Worm (Caenorhabditis elegans) whole organism, L4 larva: ENCODE measurements around the gene dmsr-15.

Experiments used
- ama-1 ChIP-seq: fragments of 150-350 bp; optimal IDR thresholded peaks from 2 replicates; lab custom pipeline; 2014; ENCODE audit warnings: inconsistent platforms, mixed read lengths
- egl-27 ChIP-seq: sonication (generic microtip); optimal IDR thresholded peaks from 3 replicates; lab custom pipeline; 2017; ENCODE audit warnings: missing biosample characterization, missing genetic modification reagents, missing genetic modification characterization
- lin-13 ChIP-seq: fragments of 150-350 bp; optimal IDR thresholded peaks from 2 replicates; lab custom pipeline; 2014; ENCODE audit warnings: missing biosample characterization, missing genetic modification reagents, missing genetic modification characterization
- lsy-2 ChIP-seq, 2 experiments: fragments of 150-350 bp in 1 of 2; sonication (generic microtip) in 1 of 2; optimal IDR thresholded peaks; 2 replicates each; lab custom pipeline; 2014 to 2017; ENCODE audit warnings: missing biosample characterization in 2 of 2, missing genetic modification characterization in 2 of 2
- nhr-25 ChIP-seq: sonication (generic microtip); optimal IDR thresholded peaks from 2 replicates; lab custom pipeline; 2017; ENCODE audit warnings: missing genetic modification characterization, mild to moderate bottlenecking, missing compliant biosample characterization, antibody characterized with exemption, moderate library complexity, borderline replicate concordance; ENCODE audit not compliant: insufficient read depth
- nhr-28 ChIP-seq: fragments of 150-350 bp; optimal IDR thresholded peaks from 2 replicates; lab custom pipeline; 2014; ENCODE audit warnings: missing biosample characterization, missing genetic modification characterization
- nhr-42 ChIP-seq: fragments of 200-800 bp; sonication (Bioruptor generic); IDR thresholded peaks from 2 replicates; pipeline ENCODE4 v1.3.6; 2022; ENCODE audit warnings: missing genetic modification characterization, missing compliant biosample characterization
- nhr-76 ChIP-seq: fragments of 150-350 bp; optimal IDR thresholded peaks from 2 replicates; lab custom pipeline; 2014; ENCODE audit warnings: missing biosample characterization, missing genetic modification characterization
- pqm-1 ChIP-seq: sonication (generic microtip); optimal IDR thresholded peaks from 2 replicates; lab custom pipeline; 2017; ENCODE audit warnings: missing biosample characterization, missing genetic modification characterization
- saeg-2 ChIP-seq: fragments of 200-800 bp; sonication (Bioruptor generic); IDR thresholded peaks from 2 replicates; pipeline ENCODE4 v1.3.6; 2022; ENCODE audit warnings: missing genetic modification reagents, missing genetic modification characterization, missing compliant biosample characterization
- spr-3 ChIP-seq: fragments of 200-800 bp; sonication (Bioruptor generic); optimal IDR thresholded peaks from 2 replicates; lab custom pipeline; 2018; ENCODE audit warnings: mild to moderate bottlenecking, missing genetic modification characterization, missing compliant biosample characterization
- unc-39 ChIP-seq: sonication (generic microtip); optimal IDR thresholded peaks from 2 replicates; lab custom pipeline; 2017; ENCODE audit warnings: missing biosample characterization, missing genetic modification characterization
- unc-62 ChIP-seq, 3 experiments: fragments of 150-350 bp in 1 of 3; sonication (generic microtip); optimal IDR thresholded peaks in 2 of 3; peaks in 1 of 3; 1 replicate in 1 of 3; 2 replicates in 2 of 3; lab custom pipeline; 2014 to 2017; ENCODE audit warnings: missing biosample characterization in 3 of 3, missing genetic modification characterization in 3 of 3, missing genetic modification reagents in 3 of 3, missing genotype in 1 of 3

- TF ChIP-seq unc-39 (tag; lab: Kevin White, UChicago) (no peak), nhr-42 (GFP tag; lab: Robert Waterston, UW) (no peak), egl-27 (tag; lab: Kevin White, UChicago) (no peak), lin-13 (GFP tag; lab: Kevin White, UChicago) (no peak), spr-3 (GFP tag; lab: Kevin White, UChicago) (no peak), saeg-2 (no peak), lsy-2 (tag; optimal IDR thresholded peaks at IDR 0.05; lab: Kevin White, UChicago) (no peak), unc-62 (GFP tag; optimal IDR thresholded peaks at IDR 0.05 in 1 of 2; lab: Kevin White, UChicago) (no peak), unc-62 (tag; optimal IDR thresholded peaks at IDR 0.05; lab: Kevin White, UChicago) (no peak), nhr-76 (tag; lab: Kevin White, UChicago) (no peak), nhr-28 (tag; lab: Kevin White, UChicago) (no peak), pqm-1 (no peak), nhr-25 (tag; lab: Kevin White, UChicago) (no peak), ama-1 (no peak)
Measured at ce11 chrV:6821509-6821908, 7.2 kb downstream of the dmsr-15 start, which contains the start of gene T15B7.8.
